Worm (Caenorhabditis elegans): ENCODE measurements around the gene Y54G2A.52.

The Y54G2A.52 gene

ce11 chrIV:2765048-2765708 lies 33.3 kb downstream of the Y54G2A.52 start (continued):
- TF ChIP-seq cebp-1 (GFP tag; IDR thresholded peaks at IDR 0.05) (no peak), cebp-1 (tag; optimal IDR thresholded peaks at IDR 0.05) (peak; percentile 38), madf-3 (GFP tag; IDR thresholded peaks at IDR 0.05) (no peak), let-526 (GFP tag; IDR thresholded peaks at IDR 0.05) (no peak), hmg-20 (GFP tag; IDR thresholded peaks at IDR 0.05) (0 out of 2 replicates have a peak, but pooled peaks have one; percentile 49), akir-1 (GFP tag; optimal IDR thresholded peaks at IDR 0.05) (no peak), gei-17 (GFP tag; optimal IDR thresholded peaks at IDR 0.05) (no peak), C17E4.6 (GFP tag; IDR thresholded peaks at IDR 0.05) (no peak), rec-8 (tag; optimal IDR thresholded peaks at IDR 0.05) (no peak), mel-28 (tag; optimal IDR thresholded peaks at IDR 0.05; ENCODE audit: borderline replicate concordance) (no peak), lsy-27 (tag; optimal IDR thresholded peaks at IDR 0.05; ENCODE audit: borderline replicate concordance, insufficient read depth) (no peak), Y53F4B.3 (GFP tag; IDR thresholded peaks at IDR 0.05) (no peak), ceh-100 (GFP tag; IDR thresholded peaks at IDR 0.05) (no peak), zfh-2 (GFP tag; conservative IDR thresholded peaks at IDR 0.05) (peak; percentile 77), lin-26 (GFP tag; IDR thresholded peaks at IDR 0.05) (0 out of 2 replicates have a peak, but pooled peaks have one; percentile 41), ekl-4 (GFP tag; IDR thresholded peaks at IDR 0.05) (0 out of 2 replicates have a peak, but pooled peaks have one; percentile 8), zim-3 (tag; optimal IDR thresholded peaks at IDR 0.05) (peak; percentile 34), hrde-1 (tag; optimal IDR thresholded peaks at IDR 0.05; ENCODE audit: borderline replicate concordance) (no peak), tlf-1 (GFP tag; optimal IDR thresholded peaks at IDR 0.05) (no peak), K11D2.4 (GFP tag; IDR thresholded peaks at IDR 0.05) (0 out of 2 replicates have a peak, but pooled peaks have one; percentile 9), F57C9.4 (tag; optimal IDR thresholded peaks at IDR 0.05) (peak; percentile 45), nfyb-1 (GFP tag; IDR thresholded peaks at IDR 0.05) (no peak), nfya-1 (tag; optimal IDR thresholded peaks at IDR 0.05; ENCODE audit: borderline replicate concordance, insufficient read depth) (no peak), ztf-22 (GFP tag; optimal IDR thresholded peaks at IDR 0.05) (no peak), F49E8.2 (tag; optimal IDR thresholded peaks at IDR 0.05; ENCODE audit: insufficient read depth) (no peak), lir-1 (GFP tag; conservative IDR thresholded peaks at IDR 0.05) (no peak), nhr-120 (GFP tag; IDR thresholded peaks at IDR 0.05) (no peak), efl-1 (GFP tag; optimal IDR thresholded peaks at IDR 0.05) (no peak), hlh-12 (tag; optimal IDR thresholded peaks at IDR 0.05) (no peak), F39B2.1 (GFP tag; IDR thresholded peaks at IDR 0.05) (no peak), attf-6 (GFP tag; IDR thresholded peaks at IDR 0.05) (no peak), rpc-1 (optimal IDR thresholded peaks at IDR 0.05) (no peak), rpc-1 (tag; optimal IDR thresholded peaks at IDR 0.05) (no peak), Y79H2A.3 (GFP tag; conservative IDR thresholded peaks at IDR 0.05) (no peak), chd-7 (tag; optimal IDR thresholded peaks at IDR 0.05) (peak; percentile 62)

DNA sequence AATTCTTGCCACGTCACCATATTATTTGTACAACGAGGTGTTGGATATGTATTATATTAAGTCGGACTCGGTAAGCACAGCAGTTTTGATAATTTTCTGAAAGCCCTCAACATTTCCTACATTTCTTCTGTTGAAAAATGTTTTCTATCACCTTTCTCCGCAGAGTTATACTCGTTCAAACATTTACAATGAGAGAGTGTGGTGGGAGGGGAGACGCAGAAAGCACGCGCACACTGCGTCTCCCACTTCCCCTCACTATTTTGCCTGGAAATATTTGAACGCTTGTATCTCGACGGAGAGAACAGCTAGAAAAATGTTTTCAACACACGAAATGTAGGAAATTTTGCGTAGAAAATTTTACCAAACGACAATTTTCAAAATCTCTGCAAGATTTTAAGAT lies 34.3 kb downstream of the Y54G2A.52 start:
- no peak for TF ChIP-seq ceh-40 (GFP tag; IDR thresholded peaks at IDR 0.05)
- TF ChIP-seq sdz-38 (tag; optimal IDR thresholded peaks at IDR 0.05) = no peak
- 0 out of 2 replicates have a peak, but pooled peaks have one; percentile 57 for TF ChIP-seq F37B4.10 (GFP tag; IDR thresholded peaks at IDR 0.05)
- peak; percentile 78 for TF ChIP-seq hmg-1.2 (GFP tag; IDR thresholded peaks at IDR 0.05)

Data from whole organism, young adult.